Fruit fly (Drosophila melanogaster): ENCODE data around the gene Ccdc56.

Ccdc56 gene

DNA sequence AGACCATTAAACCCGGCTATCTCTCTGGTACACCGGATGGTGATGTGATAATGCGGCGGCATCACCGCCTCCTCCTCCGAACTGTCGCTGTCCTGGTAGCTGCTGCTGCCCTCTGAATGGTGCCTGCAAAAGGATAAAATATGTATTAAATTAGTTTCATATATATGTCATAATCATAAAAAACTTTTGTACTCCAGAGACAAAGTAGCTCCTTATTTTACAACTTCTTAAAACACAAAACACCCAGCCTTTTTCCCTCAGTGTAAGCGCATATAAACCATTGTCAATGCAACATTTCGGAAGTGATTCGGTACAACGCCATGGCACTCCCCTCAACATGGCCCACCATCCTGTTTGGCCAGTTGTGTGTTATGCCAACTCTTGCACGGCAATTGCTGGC is 7.1 kb upstream of the Ccdc56 start:
- TF ChIP-seq CG17801 (GFP tag; optimal IDR thresholded peaks at IDR 0.05; ENCODE audit: partially characterized antibody): no peak

DNA sequence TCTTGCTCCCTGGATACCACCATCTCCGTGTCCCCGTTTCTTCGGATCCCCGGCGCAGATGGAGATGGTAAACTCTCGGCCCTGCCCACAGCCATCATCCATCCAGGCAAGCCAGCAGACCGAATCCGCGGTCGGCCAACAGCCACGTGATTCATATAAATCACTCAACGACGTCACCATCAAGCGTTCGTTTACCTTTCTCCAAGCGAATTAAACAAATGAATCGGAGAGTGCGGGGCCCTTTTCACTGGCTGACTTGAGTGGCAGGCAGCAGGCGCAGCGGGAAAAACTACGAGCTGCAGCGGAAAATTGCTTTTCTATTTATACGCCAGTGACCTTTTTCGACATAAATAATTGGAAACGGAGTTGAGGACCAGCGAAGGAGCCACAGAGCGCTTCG is 5.2 kb upstream of the Ccdc56 start:
- no peak for TF ChIP-seq CG17801 (GFP tag; optimal IDR thresholded peaks at IDR 0.05; ENCODE audit: partially characterized antibody)

DNA sequence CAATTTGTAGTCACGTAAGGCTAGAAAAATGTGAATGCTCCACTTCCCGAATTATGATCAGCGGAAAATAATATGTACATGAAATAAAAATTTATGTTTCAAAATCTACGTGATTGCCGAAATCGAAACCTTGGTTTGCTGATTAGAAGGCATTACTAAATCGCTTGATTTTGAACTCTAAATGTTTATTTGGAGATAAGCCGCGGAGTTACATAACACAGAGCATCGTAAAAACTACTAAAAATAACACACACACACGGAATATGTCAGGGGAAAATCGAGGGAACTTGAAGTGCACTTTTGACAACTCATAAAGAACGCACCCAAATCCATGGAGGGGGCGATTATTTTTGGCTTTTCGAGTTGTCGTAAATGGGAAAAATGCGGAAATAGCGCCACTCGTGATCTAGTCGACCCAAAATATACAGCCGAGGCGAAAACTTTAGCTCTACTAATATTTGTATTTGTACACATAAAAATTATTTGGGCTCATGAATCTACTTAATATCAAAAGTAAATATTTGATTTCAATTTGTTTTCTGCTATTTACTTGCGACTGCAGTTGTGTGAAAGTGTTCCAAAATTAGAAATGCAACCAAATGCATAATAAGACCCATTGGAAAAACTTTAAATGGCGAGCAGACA is 3.8 kb upstream of the Ccdc56 start:
- no peak for TF ChIP-seq CG17801 (GFP tag; optimal IDR thresholded peaks at IDR 0.05; ENCODE audit: partially characterized antibody)

DNA sequence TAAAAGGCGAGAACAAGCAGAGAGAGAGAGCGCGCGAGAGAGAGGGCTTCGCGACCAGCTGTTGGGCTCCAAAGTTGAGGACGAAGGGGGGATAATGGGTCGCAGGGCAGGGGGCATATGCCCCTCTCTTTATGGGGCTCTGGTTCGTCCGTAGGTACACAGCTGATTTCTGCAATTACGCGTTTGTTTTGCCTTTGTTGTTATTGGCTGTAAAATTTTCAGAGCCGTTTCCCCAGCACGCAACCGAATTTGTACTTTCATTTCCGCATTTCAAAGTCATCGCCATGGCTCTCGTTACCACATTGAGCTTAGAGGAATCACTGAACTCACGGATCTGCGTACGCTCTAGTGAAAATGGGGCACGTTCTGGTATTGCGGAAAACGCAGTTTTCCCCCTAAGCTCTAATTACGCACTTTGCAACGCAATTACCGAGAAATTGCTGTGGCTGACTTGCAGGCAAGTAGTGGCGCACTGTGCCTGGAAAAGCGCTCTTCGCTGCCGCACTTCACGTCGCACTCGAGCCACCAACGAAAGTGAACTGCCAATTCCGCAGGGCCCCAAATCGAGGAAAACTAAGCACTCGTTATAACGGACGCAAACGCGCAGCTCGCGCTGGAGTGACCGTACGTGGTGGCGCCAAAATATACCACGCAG is 674 bp upstream of the Ccdc56 start, which contains the start of gene CG11658:
CG11658 (minus strand) TSS at position 576 of the 655 bp plus-strand sequence.
- TF ChIP-seq CG17801 (GFP tag; optimal IDR thresholded peaks at IDR 0.05; ENCODE audit: partially characterized antibody): peak; percentile 7

DNA sequence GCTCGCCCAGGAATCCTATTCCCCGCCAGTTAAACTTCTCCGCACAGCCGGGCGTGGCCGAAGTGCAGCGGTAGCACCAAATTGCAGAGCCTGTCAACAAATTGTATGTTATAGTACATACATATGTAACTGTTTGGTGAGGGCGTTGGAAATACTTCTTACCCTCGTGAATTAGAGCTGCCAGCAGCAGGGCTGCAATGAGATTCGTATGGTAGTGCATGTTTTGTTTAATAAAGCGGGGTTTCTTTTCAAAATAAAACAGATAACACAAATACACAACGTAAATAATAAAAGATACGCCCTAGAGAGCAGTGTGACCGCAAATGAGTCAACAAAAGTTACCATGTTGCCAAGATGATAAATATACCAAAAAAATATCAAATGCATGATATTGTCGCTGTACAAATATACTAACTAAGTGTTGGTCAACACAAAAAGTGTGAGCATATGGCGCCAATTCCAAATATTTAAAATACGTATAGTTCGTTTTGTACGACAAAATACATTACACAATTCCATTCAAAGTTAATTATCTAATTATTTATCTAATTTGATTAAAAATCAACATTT is 2.4 kb downstream of the Ccdc56 start, which contains the start of gene crim:
crim (minus strand) TSS at position 328 of the 570 bp plus-strand sequence.
- TF ChIP-seq CG17801 (GFP tag; optimal IDR thresholded peaks at IDR 0.05; ENCODE audit: partially characterized antibody): no peak

DNA sequence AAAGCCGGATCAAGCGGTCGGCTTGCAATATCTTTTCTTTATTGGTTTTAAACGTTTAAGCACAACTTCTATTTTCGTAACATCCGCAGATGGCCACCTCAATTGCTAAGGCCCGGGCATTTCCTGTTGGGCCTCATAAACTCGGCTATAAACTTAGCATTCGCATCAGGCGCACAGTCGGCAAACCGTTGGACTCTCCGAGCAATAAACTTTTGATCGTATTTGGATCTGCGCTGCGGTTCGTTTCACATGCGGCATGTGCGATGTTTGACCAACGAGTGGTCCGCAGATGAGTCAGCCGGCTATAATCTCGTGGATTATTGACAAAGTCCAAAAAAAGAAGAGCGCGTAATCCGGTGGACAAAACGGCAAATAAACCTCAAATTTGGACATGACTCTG is 3.0 kb downstream of the Ccdc56 start:
- no peak for TF ChIP-seq CG17801 (GFP tag; optimal IDR thresholded peaks at IDR 0.05; ENCODE audit: partially characterized antibody)

DNA sequence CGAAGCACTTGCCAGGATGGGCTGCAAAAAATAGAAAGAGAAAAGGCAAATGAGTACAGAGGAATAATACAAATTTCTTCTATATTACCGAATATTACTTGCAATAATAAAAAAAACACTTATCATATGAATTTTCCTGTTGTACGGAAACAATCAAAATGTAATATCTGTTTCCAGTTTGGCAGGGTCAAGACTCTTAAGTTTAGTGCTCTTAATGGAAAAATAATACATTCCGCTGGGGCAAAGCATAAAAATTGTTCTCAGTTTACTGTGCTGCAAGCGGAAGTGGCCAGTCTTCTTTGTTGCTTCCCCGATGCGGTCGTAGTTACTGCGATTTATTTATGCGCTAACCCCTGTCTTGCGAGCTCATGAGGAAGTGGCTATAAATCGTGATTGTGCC is 4.1 kb downstream of the Ccdc56 start:
- TF ChIP-seq CG17801 (GFP tag; optimal IDR thresholded peaks at IDR 0.05; ENCODE audit: partially characterized antibody): no peak

DNA sequence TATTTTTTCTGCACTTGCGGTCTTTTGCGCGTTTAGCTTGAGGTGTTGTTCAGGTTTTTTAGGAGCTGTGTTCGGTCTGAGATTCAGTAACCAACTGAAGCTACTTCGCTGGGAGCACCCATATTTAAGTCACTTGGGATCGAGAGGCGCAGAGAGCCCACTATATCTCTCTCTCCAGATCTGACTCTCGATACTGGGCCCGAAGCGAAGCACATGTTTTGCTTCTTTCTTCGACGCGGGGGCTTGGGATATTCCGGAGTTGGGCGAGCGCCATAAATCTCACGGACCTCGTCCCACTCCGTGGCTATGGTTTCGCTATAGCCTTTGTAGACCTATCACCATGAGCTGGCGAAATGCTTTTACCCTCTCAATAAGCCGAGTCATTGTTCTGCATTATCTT is 6.4 kb downstream of the Ccdc56 start, which contains the start of gene CG14132:
CG14132 (minus strand) TSS at position 99 of the 400 bp plus-strand sequence.
- TF ChIP-seq CG17801 (GFP tag; optimal IDR thresholded peaks at IDR 0.05; ENCODE audit: partially characterized antibody): no peak

DNA sequence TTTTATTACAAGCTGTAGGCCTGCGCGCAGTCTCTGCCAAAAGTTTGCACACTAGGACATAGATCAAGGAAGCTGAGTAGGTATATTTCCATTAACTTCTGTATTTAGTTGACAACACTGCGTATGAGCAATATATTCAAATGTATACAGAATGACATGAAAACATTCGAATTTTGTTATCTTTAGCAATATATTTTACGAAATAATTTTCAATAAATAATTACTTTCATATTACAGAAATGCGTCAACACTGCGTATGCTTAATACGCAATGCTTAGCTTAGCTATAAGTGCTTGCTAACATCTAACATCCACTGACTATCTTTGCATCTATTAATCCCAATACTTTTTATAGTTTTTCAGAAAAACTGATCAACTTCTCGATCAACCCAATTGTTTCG is 7.6 kb downstream of the Ccdc56 start:
- TF ChIP-seq CG17801 (GFP tag; optimal IDR thresholded peaks at IDR 0.05; ENCODE audit: partially characterized antibody): no peak

DNA sequence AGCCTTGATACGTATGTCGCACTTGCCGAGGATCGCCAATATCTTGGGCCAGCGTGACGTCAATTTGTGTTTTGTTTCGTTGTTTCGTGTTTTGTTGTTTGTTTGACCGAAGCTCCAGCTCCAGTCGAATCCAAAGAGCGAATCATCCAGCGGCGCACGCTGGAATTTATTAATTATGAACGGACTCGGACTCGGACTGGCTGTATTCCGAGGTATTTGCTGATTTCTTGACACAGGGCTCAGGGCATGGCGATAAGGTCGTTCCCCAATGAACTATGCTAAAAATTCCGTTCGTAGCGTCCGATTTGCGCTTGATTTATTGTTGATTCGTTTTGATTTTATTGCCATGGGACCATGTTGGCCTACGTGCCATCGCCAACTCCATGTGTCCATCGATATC is 8.1 kb downstream of the Ccdc56 start:
- no peak for TF ChIP-seq CG17801 (GFP tag; optimal IDR thresholded peaks at IDR 0.05; ENCODE audit: partially characterized antibody)

DNA sequence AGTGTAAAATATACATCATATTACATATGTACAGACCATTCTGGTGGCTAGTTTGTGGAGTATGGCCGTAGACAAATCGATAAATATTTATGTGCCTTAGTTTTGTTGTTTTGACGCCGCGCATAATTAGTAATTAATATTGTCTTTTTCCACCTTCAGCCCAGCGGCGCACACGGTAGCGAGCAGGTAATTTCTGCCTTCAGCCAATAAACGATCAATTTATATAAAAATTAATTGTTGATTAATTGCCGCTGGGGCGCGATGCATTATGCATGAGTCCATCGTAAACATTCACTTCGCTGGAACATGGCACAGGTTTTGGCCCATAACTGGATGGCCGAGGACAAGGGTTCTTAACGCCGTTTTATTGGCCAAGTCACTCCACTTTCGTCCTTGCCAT is 8.5 kb downstream of the Ccdc56 start:
- no peak for TF ChIP-seq CG17801 (GFP tag; optimal IDR thresholded peaks at IDR 0.05; ENCODE audit: partially characterized antibody)

DNA sequence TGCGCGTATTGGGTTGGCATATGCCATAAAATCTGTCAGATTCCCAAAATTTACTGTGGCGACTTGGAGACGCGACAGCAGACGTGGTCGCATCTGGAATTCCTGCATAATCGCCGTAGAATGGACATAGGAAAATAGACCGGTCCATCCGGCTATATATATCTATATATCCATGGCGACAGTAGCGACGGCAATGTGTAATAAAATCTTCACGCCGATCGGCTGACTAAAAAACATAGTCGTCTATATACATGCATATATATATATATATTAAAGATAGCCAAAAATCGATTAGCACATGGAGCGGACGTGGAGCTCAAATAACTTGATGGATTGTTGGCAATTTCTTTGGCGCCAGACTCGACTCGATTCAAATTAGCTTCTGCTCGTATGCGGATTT is 9.2 kb downstream of the Ccdc56 start:
- no peak for TF ChIP-seq CG17801 (GFP tag; optimal IDR thresholded peaks at IDR 0.05; ENCODE audit: partially characterized antibody)

DNA sequence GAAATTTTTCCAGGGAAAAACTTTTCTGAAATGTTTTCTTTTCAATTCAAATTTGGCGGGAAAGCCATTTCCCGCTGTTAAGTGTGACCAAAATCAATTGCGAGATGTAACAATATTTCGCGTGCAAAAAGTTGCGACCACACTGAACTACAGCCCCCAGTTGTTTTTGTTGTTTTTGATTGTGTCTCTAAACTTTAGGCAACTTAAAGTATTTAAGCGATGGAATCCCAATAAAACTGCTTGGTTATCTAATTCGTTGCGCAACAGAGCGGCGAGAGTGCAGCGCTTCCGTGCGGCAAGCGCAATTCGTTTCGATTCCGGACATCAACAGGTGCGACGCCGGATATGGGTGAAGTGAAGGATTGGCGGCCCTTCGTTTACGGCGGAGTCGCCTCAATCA is 12.0 kb downstream of the Ccdc56 start, which contains the start of gene Bmcp:
Bmcp (plus strand) TSS at position 155 of the 400 bp plus-strand sequence.
- peak; percentile 51 for TF ChIP-seq CG17801 (GFP tag; optimal IDR thresholded peaks at IDR 0.05; ENCODE audit: partially characterized antibody)

DNA sequence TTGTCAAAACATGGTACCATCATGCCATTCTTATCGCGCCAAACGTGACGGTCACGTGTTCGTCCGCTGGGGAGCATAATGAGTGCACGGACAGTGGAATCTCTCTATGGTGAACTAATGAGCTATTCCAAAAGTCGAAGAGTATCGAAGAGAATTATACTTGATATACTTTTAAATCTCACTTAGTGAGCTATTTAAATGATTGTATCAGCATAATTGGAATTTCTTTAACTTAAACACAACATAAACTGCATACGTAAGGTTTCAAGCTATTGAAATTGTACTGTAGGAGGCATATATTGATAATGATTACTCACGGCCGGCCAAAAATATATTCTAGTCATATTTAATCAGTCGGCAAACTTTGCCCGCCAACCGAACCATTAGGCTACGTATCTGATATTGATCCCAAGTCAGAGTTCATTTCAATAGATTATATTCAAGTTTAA is 12.7 kb downstream of the Ccdc56 start:
- peak; percentile 18 for TF ChIP-seq CG17801 (GFP tag; optimal IDR thresholded peaks at IDR 0.05; ENCODE audit: partially characterized antibody)

DNA sequence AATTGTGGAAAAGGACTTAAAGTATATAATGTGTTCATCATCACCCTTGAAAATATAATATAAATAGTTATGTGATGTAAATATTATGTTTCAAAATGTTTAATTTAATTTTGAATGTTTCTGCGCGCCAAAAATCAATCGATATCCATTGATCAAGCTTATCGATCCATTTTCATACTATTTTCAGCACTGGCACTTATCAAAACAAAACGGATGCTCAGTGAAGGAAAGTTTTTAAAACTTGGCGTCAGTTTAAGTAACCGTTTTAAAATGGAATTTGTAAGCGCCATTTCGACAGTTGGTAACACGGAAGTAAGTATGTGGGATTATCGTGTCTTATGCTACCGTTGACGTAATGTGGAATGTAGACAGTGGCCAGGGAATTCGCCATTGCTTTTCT is 19.4 kb downstream of the Ccdc56 start, which contains the start of gene sunn:
sunn (plus strand) TSS at position 202 of the 400 bp plus-strand sequence.
- no peak for TF ChIP-seq CG17801 (GFP tag; optimal IDR thresholded peaks at IDR 0.05; ENCODE audit: partially characterized antibody)

DNA sequence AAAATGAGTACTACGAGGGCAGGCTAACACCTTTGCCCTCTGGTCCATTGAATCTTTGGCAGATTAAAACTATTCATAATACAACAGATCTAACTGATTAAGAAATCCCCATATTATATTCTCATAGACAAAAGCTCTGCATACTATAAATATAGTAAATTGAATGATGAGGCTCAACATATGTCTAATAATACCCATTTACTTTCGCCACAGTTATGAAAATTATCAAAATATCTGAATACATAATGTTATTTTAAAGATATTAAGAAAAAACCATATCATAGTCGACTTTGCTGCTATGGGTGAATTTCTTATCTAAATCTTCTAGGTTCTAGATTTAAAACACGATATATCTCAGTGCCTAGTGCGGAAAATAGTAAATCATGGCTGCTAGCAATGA is 23.1 kb downstream of the Ccdc56 start, which contains the start of gene CG32087:
CG32087 (plus strand) TSS at position 301 of the 400 bp plus-strand sequence.
- no peak for TF ChIP-seq CG17801 (GFP tag; optimal IDR thresholded peaks at IDR 0.05; ENCODE audit: partially characterized antibody)

All from ovary, adult (tissue).